Worm (Caenorhabditis elegans): ENCODE measurements around the gene lec-5.

lec-5 gene

DNA sequence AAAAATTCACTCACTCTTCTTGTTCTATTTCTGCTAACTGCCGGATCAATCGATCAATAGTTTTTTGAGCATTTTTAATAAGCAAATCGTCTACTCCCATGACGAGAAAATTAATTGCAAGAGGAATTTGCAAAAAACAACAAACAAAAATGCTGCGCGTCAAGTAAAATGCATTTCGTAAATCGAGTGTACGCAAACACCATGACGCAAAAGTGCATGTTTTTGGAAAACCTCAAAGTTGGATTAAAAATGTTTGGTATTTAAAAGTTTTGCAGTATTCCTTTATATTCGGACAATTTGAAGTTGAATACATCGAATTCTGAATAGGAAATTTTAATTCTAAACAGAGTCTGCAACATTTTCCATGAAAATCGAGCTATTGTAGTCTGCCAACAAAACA lies 1.7 kb downstream of the lec-5 start, which contains the start of gene ZK1248.19:
ZK1248.19 (minus strand) TSS at position 188 of the 400 bp plus-strand sequence.
- TF ChIP-seq hlh-1 (tag; optimal IDR thresholded peaks at IDR 0.05) (peak; percentile 16), nhr-28 (tag; optimal IDR thresholded peaks at IDR 0.05) (no peak), ces-1 (GFP tag; optimal IDR thresholded peaks at IDR 0.05) (peak; percentile 41), ceh-43 (GFP tag; optimal IDR thresholded peaks at IDR 0.05) (no peak), nhr-237 (tag; optimal IDR thresholded peaks at IDR 0.05) (peak; percentile 7), zip-8 (tag; optimal IDR thresholded peaks at IDR 0.05) (no peak), flh-1 (GFP tag; optimal IDR thresholded peaks at IDR 0.05) (no peak), mls-2 (tag; optimal IDR thresholded peaks at IDR 0.05) (no peak)

DNA sequence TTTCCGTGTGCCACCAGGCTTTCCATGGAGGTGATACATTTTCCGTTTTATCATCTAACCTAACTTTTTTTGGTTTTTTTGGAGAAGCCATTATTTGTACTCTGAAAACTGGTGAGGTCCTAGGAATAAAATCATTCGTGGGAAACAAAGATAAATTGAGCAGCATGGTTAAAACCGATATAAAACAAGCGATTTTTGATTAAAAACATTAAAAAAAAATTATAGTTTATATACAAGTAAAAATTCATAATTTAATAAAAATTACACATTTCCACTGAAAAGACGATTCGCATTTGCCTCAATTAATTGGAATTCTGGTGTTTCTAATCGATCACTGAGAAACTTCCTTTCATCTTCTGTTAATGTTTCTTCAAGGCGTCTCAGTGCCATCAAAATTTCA lies 2.5 kb downstream of the lec-5 start, which contains the start of gene ZK1248.15:
ZK1248.15 (minus strand) TSS at position 101 of the 400 bp plus-strand sequence.
- TF ChIP-seq nhr-237 (tag; optimal IDR thresholded peaks at IDR 0.05) (no peak), nhr-76 (tag; optimal IDR thresholded peaks at IDR 0.05) (no peak), elt-3 (tag; optimal IDR thresholded peaks at IDR 0.05) (no peak), unc-120 (tag; optimal IDR thresholded peaks at IDR 0.05; ENCODE audit: poor library complexity, severe bottlenecking) (no peak), zip-8 (tag; optimal IDR thresholded peaks at IDR 0.05) (no peak), ces-1 (GFP tag; optimal IDR thresholded peaks at IDR 0.05) (no peak), sem-2 (GFP tag; optimal IDR thresholded peaks at IDR 0.05) (no peak), elt-1 (tag; optimal IDR thresholded peaks at IDR 0.05; ENCODE audit: borderline replicate concordance, insufficient read depth) (no peak), M03D4.4 (tag; optimal IDR thresholded peaks at IDR 0.05) (no peak), lin-32 (GFP tag; optimal IDR thresholded peaks at IDR 0.05) (no peak), lsy-2 (tag; optimal IDR thresholded peaks at IDR 0.05) (no peak), blmp-1 (tag; optimal IDR thresholded peaks at IDR 0.05) (no peak), nhr-28 (tag; optimal IDR thresholded peaks at IDR 0.05) (no peak), ham-2 (GFP tag; optimal IDR thresholded peaks at IDR 0.05) (no peak), sptf-1 (tag; optimal IDR thresholded peaks at IDR 0.05) (no peak), tbx-8 (GFP tag; optimal IDR thresholded peaks at IDR 0.05) (no peak), bed-3 (GFP tag; optimal IDR thresholded peaks at IDR 0.05) (no peak), ceh-83 (GFP tag; optimal IDR thresholded peaks at IDR 0.05) (no peak), ceh-43 (GFP tag; optimal IDR thresholded peaks at IDR 0.05) (no peak), unc-39 (tag; optimal IDR thresholded peaks at IDR 0.05) (no peak)

DNA sequence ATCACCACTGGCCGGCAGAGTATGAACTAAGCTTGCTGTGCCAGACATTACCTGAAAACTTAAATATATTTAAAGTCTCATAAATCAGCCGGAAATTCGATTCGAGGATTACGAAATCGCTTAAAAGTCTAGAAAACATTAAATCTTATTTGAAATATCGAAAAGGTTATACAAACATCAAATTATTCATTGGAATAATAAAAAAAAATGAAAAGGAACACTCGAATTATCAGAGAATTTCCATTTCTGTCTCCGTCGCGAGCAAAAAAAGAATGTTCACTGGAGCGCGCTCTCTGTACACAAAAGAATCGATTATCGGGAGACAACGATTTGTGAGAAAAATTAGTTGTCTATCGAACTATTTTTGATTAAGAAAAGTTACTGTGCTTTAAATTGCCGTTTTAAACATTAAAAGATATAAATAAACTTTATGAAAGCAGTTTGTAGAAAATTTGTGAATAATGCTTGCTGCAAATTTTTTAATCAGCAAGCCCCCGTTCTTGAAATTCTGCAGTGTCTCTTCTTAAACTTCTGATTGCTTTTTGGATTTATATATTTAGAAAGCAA lies 4.7 kb downstream of the lec-5 start, which contains the start of gene fzo-1:
fzo-1 (minus strand) TSS at position 51 of the 567 bp plus-strand sequence.
- TF ChIP-seq blmp-1 (tag; optimal IDR thresholded peaks at IDR 0.05) (no peak), nhr-237 (tag; optimal IDR thresholded peaks at IDR 0.05) (peak; percentile 38), unc-39 (tag; optimal IDR thresholded peaks at IDR 0.05) (no peak), unc-120 (tag; optimal IDR thresholded peaks at IDR 0.05; ENCODE audit: poor library complexity, severe bottlenecking) (peak; percentile 34), zip-8 (tag; optimal IDR thresholded peaks at IDR 0.05) (no peak), M03D4.4 (tag; optimal IDR thresholded peaks at IDR 0.05) (no peak), bed-3 (GFP tag; optimal IDR thresholded peaks at IDR 0.05) (peak; percentile 19), elt-1 (tag; optimal IDR thresholded peaks at IDR 0.05; ENCODE audit: borderline replicate concordance, insufficient read depth) (no peak), drap-1 (GFP tag; optimal IDR thresholded peaks at IDR 0.05) (no peak), mls-2 (tag; optimal IDR thresholded peaks at IDR 0.05) (no peak), snpc-4 (tag; optimal IDR thresholded peaks at IDR 0.05) (no peak), ztf-11 (tag; optimal IDR thresholded peaks at IDR 0.05) (no peak), sem-2 (GFP tag; optimal IDR thresholded peaks at IDR 0.05) (no peak), ceh-83 (GFP tag; optimal IDR thresholded peaks at IDR 0.05) (peak; percentile 59), sptf-1 (tag; optimal IDR thresholded peaks at IDR 0.05) (no peak), nhr-12 (tag; optimal IDR thresholded peaks at IDR 0.05) (no peak), ceh-39 (tag; optimal IDR thresholded peaks at IDR 0.05) (peak; percentile 20), nhr-2 (tag; optimal IDR thresholded peaks at IDR 0.05) (no peak), lsy-2 (tag; optimal IDR thresholded peaks at IDR 0.05) (peak; percentile 32), flh-1 (GFP tag; optimal IDR thresholded peaks at IDR 0.05) (no peak), mep-1 (tag; optimal IDR thresholded peaks at IDR 0.05) (no peak), lin-13 (tag; optimal IDR thresholded peaks at IDR 0.05) (no peak), ham-2 (GFP tag; optimal IDR thresholded peaks at IDR 0.05) (no peak), nhr-76 (tag; optimal IDR thresholded peaks at IDR 0.05) (no peak), lin-32 (GFP tag; optimal IDR thresholded peaks at IDR 0.05) (no peak), cnd-1 (tag; optimal IDR thresholded peaks at IDR 0.05) (peak; percentile 32), hlh-1 (tag; optimal IDR thresholded peaks at IDR 0.05) (no peak), pha-4 (tag; optimal IDR thresholded peaks at IDR 0.05) (no peak), elt-3 (tag; optimal IDR thresholded peaks at IDR 0.05) (no peak), ces-1 (GFP tag; optimal IDR thresholded peaks at IDR 0.05) (peak; percentile 82), mab-5 (tag; optimal IDR thresholded peaks at IDR 0.05) (no peak), nhr-28 (tag; optimal IDR thresholded peaks at IDR 0.05) (no peak)
